Fruit fly (Drosophila melanogaster) whole organism, embryonic: Measurements from ENCODE around the gene mgr.

ENCODE experiments used
- Antp ChIP-seq: fragments of 200-800 bp; sonication (Bioruptor generic); optimal IDR thresholded peaks from 3 replicates; lab custom pipeline; 2016; ENCODE audit warnings: missing biosample characterization, missing genetic modification characterization
- CG10565 ChIP-seq: fragments of 200-800 bp; sonication (Bioruptor generic); optimal IDR thresholded peaks from 3 replicates; lab custom pipeline; 2016; ENCODE audit warnings: missing biosample characterization, mild to moderate bottlenecking, missing genetic modification characterization
- CG11695 ChIP-seq: fragments of 200-800 bp; sonication (Bioruptor generic); IDR thresholded peaks from 3 replicates; pipeline ENCODE4 v1.3.6; 2022; ENCODE audit warnings: missing biosample characterization, missing genetic modification characterization
- CG13296 ChIP-seq: fragments of 200-800 bp; sonication (Bioruptor generic); optimal IDR thresholded peaks from 3 replicates; lab custom pipeline; 2018; ENCODE audit warnings: missing biosample characterization, mild to moderate bottlenecking, missing genetic modification characterization
- CG14050 ChIP-seq: fragments of 200-800 bp; sonication (Bioruptor generic); IDR thresholded peaks from 3 replicates; pipeline ENCODE4 v1.3.6; 2022; ENCODE audit warnings: missing biosample characterization, missing genetic modification characterization
- CG1529 ChIP-seq: fragments of 200-800 bp; sonication (Bioruptor generic); optimal IDR thresholded peaks from 3 replicates; lab custom pipeline; 2018; ENCODE audit warnings: missing biosample characterization, missing genetic modification characterization
- CG18764 ChIP-seq: fragments of 200-800 bp; sonication (Bioruptor generic); optimal IDR thresholded peaks from 3 replicates; lab custom pipeline; 2016; ENCODE audit warnings: missing biosample characterization, missing genetic modification characterization
- CG2202 ChIP-seq: fragments of 200-800 bp; sonication (Bioruptor generic); optimal IDR thresholded peaks from 2 replicates; lab custom pipeline; 2018; ENCODE audit warnings: missing biosample characterization, mild to moderate bottlenecking, missing genetic modification characterization
- CG2712 ChIP-seq: fragments of 200-800 bp; optimal IDR thresholded peaks from 3 replicates; lab custom pipeline; 2019; ENCODE audit warnings: missing biosample characterization, mild to moderate bottlenecking, missing genetic modification characterization, moderate library complexity
- CG30431 ChIP-seq: fragments of 200-800 bp; sonication (Bioruptor generic); optimal IDR thresholded peaks from 2 replicates; lab custom pipeline; 2017; ENCODE audit warnings: missing biosample characterization, missing genetic modification characterization
- CG3065 ChIP-seq: fragments of 200-800 bp; sonication (Bioruptor generic); optimal IDR thresholded peaks from 2 replicates; lab custom pipeline; 2016; ENCODE audit warnings: missing biosample characterization, missing genetic modification characterization
- CG3847 ChIP-seq: fragments of 200-800 bp; sonication (Bioruptor generic); IDR thresholded peaks from 2 replicates; pipeline ENCODE4 v1.3.6; 2022; ENCODE audit warnings: missing biosample characterization, missing genetic modification characterization
- CG4360 ChIP-seq: fragments of 200-800 bp; sonication (Bioruptor generic); IDR thresholded peaks from 2 replicates; pipeline ENCODE4 v1.3.6; 2022; ENCODE audit warnings: missing biosample characterization, missing genetic modification characterization
- CG4854 ChIP-seq: fragments of 200-800 bp; sonication (Bioruptor generic); optimal IDR thresholded peaks from 2 replicates; lab custom pipeline; 2016; ENCODE audit warnings: missing biosample characterization, missing genetic modification characterization, inconsistent platforms
- CG5180 ChIP-seq: fragments of 200-800 bp; sonication (Bioruptor generic); optimal IDR thresholded peaks from 3 replicates; lab custom pipeline; 2017; ENCODE audit warnings: missing biosample characterization, missing genetic modification characterization, mild to moderate bottlenecking, moderate library complexity, missing genetic modification reagents
- CG6765 ChIP-seq: fragments of 200-800 bp; sonication (Bioruptor generic); optimal IDR thresholded peaks from 3 replicates; lab custom pipeline; 2017; ENCODE audit warnings: missing biosample characterization, mild to moderate bottlenecking, missing genetic modification characterization
- CG8924 ChIP-seq: fragments of 200-800 bp; optimal IDR thresholded peaks from 3 replicates; lab custom pipeline; 2019; ENCODE audit warnings: missing biosample characterization, mild to moderate bottlenecking, missing genetic modification characterization, moderate library complexity
- CG9609 ChIP-seq: fragments of 200-800 bp; sonication (Bioruptor generic); optimal IDR thresholded peaks from 3 replicates; lab custom pipeline; 2016; ENCODE audit warnings: missing biosample characterization, missing genetic modification characterization
- CG9727 ChIP-seq: fragments of 200-800 bp; sonication (Bioruptor generic); optimal IDR thresholded peaks from 3 replicates; lab custom pipeline; 2017; ENCODE audit warnings: missing biosample characterization, mild to moderate bottlenecking, missing genetic modification characterization
- CTCF ChIP-seq: fragments of 200-800 bp; sonication (Bioruptor generic); optimal IDR thresholded peaks from 2 replicates; lab custom pipeline; 2017; ENCODE audit warnings: missing biosample characterization, mild to moderate bottlenecking, missing genetic modification characterization, moderate library complexity
- D19B ChIP-seq: fragments of 200-800 bp; sonication (Bioruptor generic); optimal IDR thresholded peaks from 2 replicates; lab custom pipeline; 2017; ENCODE audit warnings: missing biosample characterization, mild to moderate bottlenecking, missing genetic modification characterization
- E2f1 ChIP-seq: fragments of 200-800 bp; sonication (Bioruptor generic); IDR thresholded peaks from 2 replicates; pipeline ENCODE4 v1.3.6; 2022; ENCODE audit warnings: missing biosample characterization, missing genetic modification characterization
- E2f2 ChIP-seq: fragments of 200-800 bp; sonication (Bioruptor generic); IDR thresholded peaks from 2 replicates; pipeline ENCODE4 v1.3.6; 2022; ENCODE audit warnings: missing biosample characterization, missing genetic modification characterization
- Ets65A ChIP-seq: fragments of 200-800 bp; sonication (Bioruptor generic); peaks from one replicate; lab custom pipeline; 2016; ENCODE audit warnings: missing biosample characterization, missing genetic modification characterization
- HLH3B ChIP-seq: fragments of 200-800 bp; sonication (Bioruptor generic); IDR thresholded peaks from 2 replicates; pipeline ENCODE4 v1.3.6; 2022; ENCODE audit warnings: missing biosample characterization, missing genetic modification characterization
- HmgZ ChIP-seq: fragments of 200-800 bp; sonication (Bioruptor generic); optimal IDR thresholded peaks from 2 replicates; lab custom pipeline; 2018; ENCODE audit warnings: missing biosample characterization, mild to moderate bottlenecking, missing genetic modification characterization
- Lpt ChIP-seq: fragments of >200 bp; optimal IDR thresholded peaks from 2 replicates; lab custom pipeline; 2018; ENCODE audit warnings: missing biosample characterization, missing genetic modification characterization
- Meics ChIP-seq: fragments of 200-800 bp; sonication (Bioruptor generic); optimal IDR thresholded peaks from 2 replicates; lab custom pipeline; 2017; ENCODE audit warnings: missing biosample characterization, mild to moderate bottlenecking, missing genetic modification characterization
- NfI ChIP-seq: fragments of 200-800 bp; sonication (Bioruptor generic); optimal IDR thresholded peaks from 3 replicates; lab custom pipeline; 2018; ENCODE audit warnings: missing biosample characterization, mild to moderate bottlenecking, missing genetic modification characterization, moderate library complexity
- Vsx1 ChIP-seq: fragments of 200-800 bp; sonication (Bioruptor generic); optimal IDR thresholded peaks from 2 replicates; lab custom pipeline; 2017; ENCODE audit warnings: missing biosample characterization, mild to moderate bottlenecking, missing genetic modification characterization, missing genetic modification reagents
- YL-1 ChIP-seq: fragments of 200-800 bp; sonication (Bioruptor generic); optimal IDR thresholded peaks from 3 replicates; lab custom pipeline; 2017; ENCODE audit warnings: missing biosample characterization, mild to moderate bottlenecking, missing genetic modification characterization
- amos ChIP-seq: fragments of 200-800 bp; sonication (Bioruptor generic); IDR thresholded peaks from 2 replicates; pipeline ENCODE4 v1.3.6; 2022; ENCODE audit warnings: missing biosample characterization, missing genetic modification characterization; ENCODE audit not compliant: partially characterized antibody
- bowl ChIP-seq: fragments of 200-800 bp; sonication (Bioruptor generic); IDR thresholded peaks from 2 replicates; pipeline ENCODE4 v1.3.6; 2022; ENCODE audit warnings: missing biosample characterization, missing genetic modification characterization
- dan ChIP-seq: fragments of 200-800 bp; sonication (Bioruptor generic); IDR thresholded peaks from 2 replicates; pipeline ENCODE4 v1.3.6; 2022; ENCODE audit warnings: missing biosample characterization, missing genetic modification characterization
- fd102C ChIP-seq: fragments of 200-800 bp; sonication (Bioruptor generic); optimal IDR thresholded peaks from 2 replicates; lab custom pipeline; 2018; ENCODE audit warnings: missing biosample characterization, mild to moderate bottlenecking, missing genetic modification characterization, moderate library complexity
- gro ChIP-seq: fragments of 200-800 bp; sonication (Bioruptor generic); optimal IDR thresholded peaks from 2 replicates; lab custom pipeline; 2016; ENCODE audit warnings: missing biosample characterization, missing genetic modification characterization
- gsb-n ChIP-seq: fragments of 200-800 bp; sonication (Bioruptor generic); optimal IDR thresholded peaks from 3 replicates; lab custom pipeline; 2018; ENCODE audit warnings: missing biosample characterization, mild to moderate bottlenecking, missing genetic modification characterization
- hbn ChIP-seq: fragments of 200-800 bp; sonication (Bioruptor generic); IDR thresholded peaks from 2 replicates; pipeline ENCODE4 v1.3.6; 2022; ENCODE audit warnings: missing biosample characterization, missing genetic modification characterization; ENCODE audit not compliant: partially characterized antibody
- insv ChIP-seq, 2 experiments: fragments of 200-800 bp; sonication (Bioruptor generic); optimal IDR thresholded peaks; 3 replicates each; lab custom pipeline; 2016 to 2018; ENCODE audit warnings: missing biosample characterization in 2 of 2, missing genetic modification characterization in 2 of 2
- lola ChIP-seq, 3 experiments: fragments of >200 bp in 2 of 3; fragments of 200-800 bp in 1 of 3; sonication (Bioruptor generic) in 1 of 3; optimal IDR thresholded peaks; 2 replicates each; lab custom pipeline; 2017 to 2019; ENCODE audit warnings: missing biosample characterization in 3 of 3, missing genetic modification characterization in 3 of 3, mild to moderate bottlenecking in 1 of 3, moderate library complexity in 1 of 3
- odd ChIP-seq: fragments of 200-800 bp; sonication (Bioruptor generic); optimal IDR thresholded peaks from 2 replicates; lab custom pipeline; 2017; ENCODE audit warnings: missing biosample characterization, mild to moderate bottlenecking, missing genetic modification characterization
- org-1 ChIP-seq: fragments of 200-800 bp; sonication (Bioruptor generic); optimal IDR thresholded peaks from 2 replicates; lab custom pipeline; 2017; ENCODE audit warnings: missing biosample characterization, missing genetic modification characterization
- pho ChIP-seq: fragments of 200-800 bp; sonication (Bioruptor generic); optimal IDR thresholded peaks from 2 replicates; lab custom pipeline; 2016; ENCODE audit warnings: missing biosample characterization, missing genetic modification characterization
- rib ChIP-seq: fragments of 200-800 bp; sonication (Bioruptor generic); IDR thresholded peaks from 2 replicates; pipeline ENCODE4 v1.3.6; 2022; ENCODE audit warnings: missing biosample characterization, missing genetic modification characterization
- run ChIP-seq: fragments of 200-800 bp; sonication (Bioruptor generic); optimal IDR thresholded peaks from 3 replicates; lab custom pipeline; 2018; ENCODE audit warnings: missing biosample characterization, mild to moderate bottlenecking, missing genetic modification characterization
- sisA ChIP-seq: fragments of 200-800 bp; sonication (Bioruptor generic); IDR thresholded peaks from 2 replicates; pipeline ENCODE4 v1.3.6; 2022; ENCODE audit warnings: missing biosample characterization, missing genetic modification characterization
- slp2 ChIP-seq: fragments of 200-800 bp; sonication (Bioruptor generic); optimal IDR thresholded peaks from 2 replicates; lab custom pipeline; 2016; ENCODE audit warnings: missing biosample characterization, missing genetic modification characterization
- sna ChIP-seq: fragments of 200-800 bp; sonication (Bioruptor generic); IDR thresholded peaks from 2 replicates; pipeline ENCODE4 v1.3.6; 2022; ENCODE audit warnings: missing biosample characterization, missing genetic modification characterization; ENCODE audit not compliant: partially characterized antibody
- sob ChIP-seq: fragments of 200-800 bp; sonication (Bioruptor generic); IDR thresholded peaks from 2 replicates; pipeline ENCODE4 v1.3.6; 2022; ENCODE audit warnings: missing biosample characterization, missing genetic modification characterization
- trh ChIP-seq: fragments of 200-800 bp; sonication (Bioruptor generic); optimal IDR thresholded peaks from 2 replicates; lab custom pipeline; 2016; ENCODE audit warnings: missing biosample characterization, missing genetic modification characterization
- zen ChIP-seq: fragments of 200-800 bp; sonication (Bioruptor generic); optimal IDR thresholded peaks from 3 replicates; lab custom pipeline; 2018; ENCODE audit warnings: missing biosample characterization, mild to moderate bottlenecking, missing genetic modification characterization, moderate library complexity
- zfh2 ChIP-seq: fragments of 200-800 bp; sonication (Bioruptor generic); optimal IDR thresholded peaks from 2 replicates; lab custom pipeline; 2016; ENCODE audit warnings: missing biosample characterization, missing genetic modification characterization

mgr gene

DNA sequence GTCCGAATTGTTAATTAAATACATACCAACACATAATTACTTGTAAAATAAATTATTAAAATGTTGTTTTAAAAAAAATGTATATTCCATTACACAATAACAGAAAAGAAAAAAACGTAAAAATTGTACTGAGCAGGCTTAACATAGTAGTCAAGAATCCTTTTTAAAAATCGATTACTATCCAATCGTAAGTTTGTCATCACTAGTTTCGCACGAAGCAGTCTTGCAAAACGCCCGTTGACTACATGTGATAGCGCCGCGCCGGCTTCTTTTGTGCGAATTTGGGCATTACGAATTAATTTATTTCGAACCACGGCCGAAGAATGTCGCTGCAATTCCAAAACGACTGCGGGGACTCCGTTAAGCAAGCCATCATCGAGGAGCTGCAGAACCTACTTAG lies 2.7 kb upstream of the mgr start, which contains the start of gene Ipo9 (continued):
- TF ChIP-seq CG14050 (GFP tag; lab: Robert Waterston, UW) (no peak), amos (peak; percentile 40; the same call in 1 of the 2 replicates), CG9609 (no peak), CG11695 (GFP tag; lab: Robert Waterston, UW) (no peak), gro (no peak), Meics (GFP tag; lab: Kevin White, UChicago) (no peak), CG9727 (GFP tag; lab: Kevin White, UChicago) (no peak), Lpt (GFP tag; lab: Kevin White, UChicago) (no peak), gsb-n (tag; lab: Kevin White, UChicago) (no peak), sna (GFP tag; lab: Robert Waterston, UW) (no peak), zfh2 (GFP tag; lab: Kevin White, UChicago) (no peak), D19B (GFP tag; lab: Kevin White, UChicago) (no peak), CG18764 (GFP tag; lab: Kevin White, UChicago) (no peak), CG8924 (tag; lab: Kevin White, UChicago) (no peak), CG1529 (no peak)

DNA sequence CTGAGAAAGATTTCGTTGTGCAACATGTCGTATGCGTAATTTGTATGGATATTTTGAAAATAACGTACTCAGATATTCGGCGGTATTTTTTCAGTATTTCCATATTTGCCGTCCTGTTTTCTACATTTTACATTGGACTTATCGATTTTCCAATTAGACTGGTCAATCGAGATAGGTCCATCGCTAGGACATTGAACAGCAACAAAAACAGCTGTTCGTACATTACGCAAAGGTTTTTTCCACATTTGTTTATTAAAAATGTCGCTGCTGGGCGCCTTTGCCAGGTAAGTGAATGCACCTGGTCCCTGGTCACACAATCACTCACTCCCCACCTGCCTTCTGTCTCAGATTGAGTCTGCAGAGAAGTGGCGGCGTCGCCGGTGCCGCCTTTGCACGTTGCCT lies 1.9 kb downstream of the mgr start, which contains the start of gene mRpL40:
TSS of gene mRpL40 (plus strand) at position 186 of the 402 bp plus-strand sequence.
- no peak for TF ChIP-seq bowl (GFP tag; lab: Robert Waterston, UW)
- TF ChIP-seq odd (GFP tag; lab: Kevin White, UChicago), result no peak
- TF ChIP-seq CG10565 (GFP tag; lab: Kevin White, UChicago), result no peak
- TF ChIP-seq Vsx1 (GFP tag; lab: Kevin White, UChicago), result no peak
- TF ChIP-seq E2f1 (GFP tag; lab: Robert Waterston, UW), result no peak
- no peak for TF ChIP-seq pho (GFP tag; lab: Kevin White, UChicago)
- TF ChIP-seq CG30431 (GFP tag; lab: Kevin White, UChicago), result no peak
- no peak for TF ChIP-seq D19B (GFP tag; lab: Kevin White, UChicago)
- no peak for TF ChIP-seq trh (GFP tag; lab: Kevin White, UChicago)
- TF ChIP-seq CG1529, result no peak
- no peak for TF ChIP-seq YL-1 (GFP tag; lab: Kevin White, UChicago)
- TF ChIP-seq lola (GFP tag; optimal IDR thresholded peaks at IDR 0.05; lab: Kevin White, UChicago), result no peak
- no peak for TF ChIP-seq NfI (GFP tag; lab: Kevin White, UChicago)
- no peak for TF ChIP-seq HLH3B (GFP tag; lab: Robert Waterston, UW)
- no peak for TF ChIP-seq CG5180 (GFP tag; lab: Kevin White, UChicago)
- TF ChIP-seq Antp, result no peak
- TF ChIP-seq insv (GFP tag; optimal IDR thresholded peaks at IDR 0.05; lab: Kevin White, UChicago), result peak; percentile 4 to 95
- TF ChIP-seq fd102C, result no peak
- TF ChIP-seq slp2 (GFP tag; lab: Kevin White, UChicago), result no peak
- no peak for TF ChIP-seq CG4854 (GFP tag; lab: Kevin White, UChicago)
- TF ChIP-seq CG13296 (GFP tag; lab: Kevin White, UChicago), result no peak
- TF ChIP-seq CTCF (GFP tag; lab: Kevin White, UChicago), result peak; percentile 27
- no peak for TF ChIP-seq CG3847 (GFP tag; lab: Robert Waterston, UW)
- TF ChIP-seq E2f2 (GFP tag; lab: Robert Waterston, UW), result peak; percentile 77
- no peak for TF ChIP-seq CG2202
- no peak for TF ChIP-seq org-1 (GFP tag; lab: Kevin White, UChicago)
- no peak for TF ChIP-seq Ets65A (GFP tag; lab: Kevin White, UChicago)
- TF ChIP-seq CG6765 (GFP tag; lab: Kevin White, UChicago), result no peak
- no peak for TF ChIP-seq zen (tag; lab: Kevin White, UChicago)
- no peak for TF ChIP-seq CG4360
- TF ChIP-seq sisA, result no peak
- no peak for TF ChIP-seq HmgZ (tag; lab: Kevin White, UChicago)
- TF ChIP-seq CG2712 (tag; lab: Kevin White, UChicago), result peak; percentile 2
- no peak for TF ChIP-seq CG3065 (GFP tag; lab: Kevin White, UChicago)
- TF ChIP-seq run (tag; lab: Kevin White, UChicago), result no peak
- no peak for TF ChIP-seq dan
- TF ChIP-seq rib (GFP tag; lab: Robert Waterston, UW), result 0 out of 2 replicates have a peak, but pooled peaks have one; percentile 19
- TF ChIP-seq sob (GFP tag; lab: Robert Waterston, UW), result no peak
- TF ChIP-seq hbn, result peak; percentile 47
- TF ChIP-seq CG9727 (GFP tag; lab: Kevin White, UChicago), result no peak
